Worm (Caenorhabditis elegans): ENCODE measurements around the gene xrn-1.

DNA sequence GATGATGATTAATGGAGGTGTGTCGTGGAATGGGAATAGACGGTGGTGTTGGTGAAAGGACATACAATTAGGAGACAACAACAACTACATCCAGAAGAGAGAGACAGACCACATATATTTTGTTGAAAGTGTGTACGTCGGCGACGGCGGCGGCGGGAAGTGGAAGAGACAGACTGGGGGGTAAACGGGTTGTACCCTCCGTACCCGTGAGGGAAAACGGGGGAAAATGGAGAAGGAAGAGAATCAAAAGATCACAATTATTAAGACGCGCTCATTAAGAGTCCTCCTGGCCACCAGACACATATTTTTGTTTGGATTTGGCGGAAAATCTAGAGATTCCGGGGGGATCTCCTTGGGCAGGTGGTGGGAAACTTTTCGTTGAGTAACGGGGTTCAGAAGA lies 22.2 kb upstream of the xrn-1 start:
- TF ChIP-seq pes-1 (GFP tag; IDR thresholded peaks at IDR 0.05) (no peak), tra-4 (tag; optimal IDR thresholded peaks at IDR 0.05) (no peak), ama-1 (optimal IDR thresholded peaks at IDR 0.05) (no peak), ceh-13 (GFP tag; optimal IDR thresholded peaks at IDR 0.05) (no peak), B0310.2 (tag; optimal IDR thresholded peaks at IDR 0.05) (no peak), sea-1 (GFP tag; conservative IDR thresholded peaks at IDR 0.05) (no peak), hnd-1 (tag; optimal IDR thresholded peaks at IDR 0.05) (no peak), flt-1 (GFP tag; IDR thresholded peaks at IDR 0.05) (no peak), ceh-36 (tag; optimal IDR thresholded peaks at IDR 0.05) (no peak), hmg-4 (GFP tag; optimal IDR thresholded peaks at IDR 0.05) (peak; percentile 14), scrt-1 (GFP tag; IDR thresholded peaks at IDR 0.05) (no peak), ets-7 (tag; optimal IDR thresholded peaks at IDR 0.05) (no peak), tbx-11 (GFP tag; IDR thresholded peaks at IDR 0.05) (no peak), hmbx-1 (tag; optimal IDR thresholded peaks at IDR 0.05) (no peak)
